Worm (Caenorhabditis elegans) whole organism, early embryonic: ENCODE measurements around the gene asp-9.

ENCODE experiments used
- B0310.2 ChIP-seq: sonication (generic microtip); optimal IDR thresholded peaks from 2 replicates; lab custom pipeline; 2016; ENCODE audit warnings: mild to moderate bottlenecking, missing genetic modification characterization, missing compliant biosample characterization
- aly-1 ChIP-seq: sonication (generic microtip); optimal IDR thresholded peaks from 2 replicates; lab custom pipeline; 2016; ENCODE audit warnings: missing genetic modification characterization, missing compliant biosample characterization
- ama-1 ChIP-seq: fragments of 150-350 bp; optimal IDR thresholded peaks from 2 replicates; lab custom pipeline; 2014
- ceh-13 ChIP-seq: fragments of 200-800 bp; sonication (Bioruptor generic); optimal IDR thresholded peaks from 2 replicates; lab custom pipeline; 2018; ENCODE audit warnings: mild to moderate bottlenecking, missing genetic modification characterization, missing compliant biosample characterization
- hmg-4 ChIP-seq: fragments of 200-800 bp; sonication (Bioruptor generic); optimal IDR thresholded peaks from 2 replicates; lab custom pipeline; 2018; ENCODE audit warnings: mild to moderate bottlenecking, missing genetic modification characterization, missing compliant biosample characterization
- pes-1 ChIP-seq: fragments of 200-800 bp; sonication (Bioruptor generic); IDR thresholded peaks from 2 replicates; pipeline ENCODE4 v1.3.6; 2022; ENCODE audit warnings: missing genetic modification reagents, missing genetic modification characterization, missing compliant biosample characterization
- tbx-11 ChIP-seq: fragments of 200-800 bp; sonication (Bioruptor generic); IDR thresholded peaks from 2 replicates; pipeline ENCODE4 v1.3.6; 2022; ENCODE audit warnings: missing genetic modification characterization, missing compliant biosample characterization
- tbx-37 ChIP-seq: fragments of 200-800 bp; sonication (Bioruptor generic); conservative IDR thresholded peaks from 2 replicates; pipeline ENCODE4 v1.3.6; 2022; ENCODE audit warnings: missing genetic modification reagents, missing genetic modification characterization, missing compliant biosample characterization

- TF ChIP-seq ama-1 (lab: Kevin White, UChicago) (no peak), aly-1 (tag; lab: Kevin White, UChicago) (no peak), tbx-11 (GFP tag; lab: Robert Waterston, UW) (no peak), ceh-13 (GFP tag; lab: Kevin White, UChicago) (no peak), tbx-37 (GFP tag; lab: Robert Waterston, UW) (no peak), B0310.2 (tag; lab: Kevin White, UChicago) (no peak), pes-1 (no peak), hmg-4 (no peak)
Measured at ce11 chrIV:6227974-6228373, 42.3 kb downstream of the asp-9 start, which contains the start of gene C49A9.1.
